Fruit fly (Drosophila melanogaster) whole organism, embryonic: Measurements from ENCODE around the gene CG13894.
A peak's percentile ranks its signal among the peaks of the same experiment; 100 is the strongest.

Experiments
- Antp ChIP-seq: fragments of 200-800 bp; sonication (Bioruptor generic); optimal IDR thresholded peaks from 3 replicates; lab custom pipeline; 2016; ENCODE audit warnings: missing biosample characterization, missing genetic modification characterization
- Bteb2 ChIP-seq: fragments of 200-800 bp; sonication (Bioruptor generic); optimal IDR thresholded peaks from 2 replicates; lab custom pipeline; 2016; ENCODE audit warnings: missing biosample characterization, missing genetic modification characterization
- CG12659 ChIP-seq: fragments of 200-800 bp; sonication (Bioruptor generic); optimal IDR thresholded peaks from 3 replicates; lab custom pipeline; 2017; ENCODE audit warnings: mild to moderate bottlenecking, missing biosample characterization, missing genetic modification reagents, missing genetic modification characterization
- CG12769 ChIP-seq: fragments of 200-800 bp; sonication (Bioruptor generic); optimal IDR thresholded peaks from 2 replicates; lab custom pipeline; 2019; ENCODE audit warnings: missing biosample characterization, mild to moderate bottlenecking, missing genetic modification characterization, moderate library complexity
- CG13775 ChIP-seq: fragments of 200-800 bp; sonication (Bioruptor generic); optimal IDR thresholded peaks from 3 replicates; lab custom pipeline; 2017; ENCODE audit warnings: missing biosample characterization, mild to moderate bottlenecking, missing genetic modification characterization
- CG15269 ChIP-seq: fragments of 200-800 bp; sonication (Bioruptor generic); optimal IDR thresholded peaks from 2 replicates; lab custom pipeline; 2018; ENCODE audit warnings: missing biosample characterization, mild to moderate bottlenecking, missing genetic modification characterization, moderate library complexity
- CG17186 ChIP-seq: fragments of 200-800 bp; sonication (Bioruptor generic); optimal IDR thresholded peaks from 3 replicates; lab custom pipeline; 2017; ENCODE audit warnings: missing biosample characterization, missing genetic modification reagents, missing genetic modification characterization
- CG17328 ChIP-seq: fragments of 200-800 bp; sonication (Bioruptor generic); IDR thresholded peaks from 2 replicates; pipeline ENCODE4 v1.3.6; 2022; ENCODE audit warnings: missing biosample characterization, missing genetic modification characterization
- CG18599 ChIP-seq: fragments of 200-800 bp; sonication (Bioruptor generic); optimal IDR thresholded peaks from 3 replicates; lab custom pipeline; 2017; ENCODE audit warnings: missing biosample characterization, missing genetic modification characterization, mild to moderate bottlenecking, moderate library complexity, missing genetic modification reagents
- CG18764 ChIP-seq: fragments of 200-800 bp; sonication (Bioruptor generic); optimal IDR thresholded peaks from 3 replicates; lab custom pipeline; 2016; ENCODE audit warnings: missing biosample characterization, missing genetic modification characterization
- CG2120 ChIP-seq: fragments of 200-800 bp; sonication (Bioruptor generic); optimal IDR thresholded peaks from 3 replicates; lab custom pipeline; 2016; ENCODE audit warnings: missing biosample characterization, missing genetic modification characterization
- CG3995 ChIP-seq: fragments of 200-800 bp; sonication (Bioruptor generic); optimal IDR thresholded peaks from 3 replicates; lab custom pipeline; 2016; ENCODE audit warnings: missing biosample characterization, missing genetic modification characterization
- CG4360 ChIP-seq: fragments of 200-800 bp; sonication (Bioruptor generic); IDR thresholded peaks from 2 replicates; pipeline ENCODE4 v1.3.6; 2022; ENCODE audit warnings: missing biosample characterization, missing genetic modification characterization
- CG6254 ChIP-seq: fragments of 200-800 bp; sonication (Bioruptor generic); optimal IDR thresholded peaks from 3 replicates; lab custom pipeline; 2017; ENCODE audit warnings: mild to moderate bottlenecking, missing biosample characterization, missing genetic modification reagents, missing genetic modification characterization
- CG6689 ChIP-seq: fragments of 200-800 bp; sonication (Bioruptor generic); IDR thresholded peaks from 2 replicates; pipeline ENCODE4 v1.3.6; 2022; ENCODE audit warnings: missing biosample characterization, missing genetic modification characterization
- CG7839 ChIP-seq: fragments of 200-800 bp; sonication (Bioruptor generic); optimal IDR thresholded peaks from 3 replicates; lab custom pipeline; 2018; ENCODE audit warnings: missing biosample characterization, mild to moderate bottlenecking, missing genetic modification characterization, moderate library complexity
- CG9215 ChIP-seq: fragments of 200-800 bp; sonication (Bioruptor generic); IDR thresholded peaks from 2 replicates; pipeline ENCODE4 v1.3.6; 2022; ENCODE audit warnings: missing biosample characterization, missing genetic modification characterization
- Drgx ChIP-seq: fragments of 200-800 bp; sonication (Bioruptor generic); IDR thresholded peaks from 2 replicates; pipeline ENCODE4 v1.3.6; 2022; ENCODE audit warnings: missing biosample characterization, missing genetic modification characterization
- E2f1 ChIP-seq: fragments of 200-800 bp; sonication (Bioruptor generic); IDR thresholded peaks from 2 replicates; pipeline ENCODE4 v1.3.6; 2022; ENCODE audit warnings: missing biosample characterization, missing genetic modification characterization
- E2f2 ChIP-seq: fragments of 200-800 bp; sonication (Bioruptor generic); IDR thresholded peaks from 2 replicates; pipeline ENCODE4 v1.3.6; 2022; ENCODE audit warnings: missing biosample characterization, missing genetic modification characterization
- Elba2 ChIP-seq: fragments of 200-800 bp; sonication (Bioruptor generic); optimal IDR thresholded peaks from 3 replicates; lab custom pipeline; 2016; ENCODE audit warnings: missing biosample characterization, missing genetic modification characterization
- H15 ChIP-seq: fragments of 200-800 bp; sonication (Bioruptor generic); IDR thresholded peaks from 3 replicates; pipeline ENCODE4 v1.3.6; 2022; ENCODE audit warnings: missing biosample characterization, missing genetic modification characterization
- Hmr ChIP-seq: fragments of 200-800 bp; sonication (Bioruptor generic); optimal IDR thresholded peaks from 3 replicates; lab custom pipeline; 2017; ENCODE audit warnings: mild to moderate bottlenecking, missing biosample characterization, missing genetic modification reagents, missing genetic modification characterization
- Hr39 ChIP-seq: fragments of >200 bp; optimal IDR thresholded peaks from 2 replicates; lab custom pipeline; 2017
- Kr ChIP-seq: fragments of 200-800 bp; sonication (Bioruptor generic); optimal IDR thresholded peaks from 2 replicates; lab custom pipeline; 2017; ENCODE audit warnings: missing biosample characterization, mild to moderate bottlenecking, missing genetic modification characterization
- MBD-R2 ChIP-seq: fragments of 200-800 bp; sonication (Bioruptor generic); IDR thresholded peaks from 2 replicates; pipeline ENCODE4 v1.3.6; 2022; ENCODE audit warnings: missing biosample characterization, missing genetic modification characterization
- MESR4 ChIP-seq: fragments of 200-800 bp; sonication (Bioruptor generic); optimal IDR thresholded peaks from 2 replicates; lab custom pipeline; 2018; ENCODE audit warnings: missing biosample characterization, mild to moderate bottlenecking, missing genetic modification characterization, moderate library complexity
- Mad ChIP-seq: fragments of 200-800 bp; sonication (Bioruptor generic); optimal IDR thresholded peaks from 2 replicates; lab custom pipeline; 2016; ENCODE audit warnings: missing biosample characterization, missing genetic modification characterization
- Meics ChIP-seq: fragments of 200-800 bp; sonication (Bioruptor generic); optimal IDR thresholded peaks from 2 replicates; lab custom pipeline; 2017; ENCODE audit warnings: missing biosample characterization, mild to moderate bottlenecking, missing genetic modification characterization
- ara ChIP-seq: fragments of 200-800 bp; sonication (Bioruptor generic); IDR thresholded peaks from 2 replicates; pipeline ENCODE4 v1.3.6; 2022; ENCODE audit warnings: missing biosample characterization, missing genetic modification characterization
- ase ChIP-seq: fragments of 200-800 bp; sonication (Bioruptor generic); IDR thresholded peaks from 3 replicates; pipeline ENCODE4 v1.3.6; 2022; ENCODE audit warnings: missing biosample characterization, missing genetic modification characterization
- crol ChIP-seq: fragments of 200-800 bp; sonication (Bioruptor generic); IDR thresholded peaks from 2 replicates; pipeline ENCODE4 v1.3.6; 2022; ENCODE audit warnings: missing biosample characterization, missing genetic modification characterization
- cwo ChIP-seq: fragments of 200-800 bp; sonication (Bioruptor generic); optimal IDR thresholded peaks from 3 replicates; lab custom pipeline; 2017; ENCODE audit warnings: missing biosample characterization, missing genetic modification characterization, mild to moderate bottlenecking, moderate library complexity, missing genetic modification reagents
- dysf ChIP-seq: fragments of 200-800 bp; sonication (Bioruptor generic); IDR thresholded peaks from 3 replicates; pipeline ENCODE4 v1.3.6; 2022; ENCODE audit warnings: missing biosample characterization, missing genetic modification characterization
- exex ChIP-seq: fragments of 200-800 bp; sonication (Bioruptor generic); optimal IDR thresholded peaks from 4 replicates; lab custom pipeline; 2018; ENCODE audit warnings: missing biosample characterization, mild to moderate bottlenecking, missing genetic modification characterization, moderate library complexity
- gcm ChIP-seq: fragments of 200-800 bp; sonication (Bioruptor generic); optimal IDR thresholded peaks from 2 replicates; lab custom pipeline; 2019; ENCODE audit warnings: missing biosample characterization, mild to moderate bottlenecking, missing genetic modification characterization, moderate library complexity
- gem ChIP-seq: fragments of 200-800 bp; sonication (Bioruptor generic); optimal IDR thresholded peaks from 2 replicates; lab custom pipeline; 2019; ENCODE audit warnings: missing biosample characterization, mild to moderate bottlenecking, missing genetic modification characterization, moderate library complexity
- grau ChIP-seq: fragments of 200-800 bp; optimal IDR thresholded peaks from 3 replicates; lab custom pipeline; 2019; ENCODE audit warnings: missing biosample characterization, mild to moderate bottlenecking, missing genetic modification characterization, moderate library complexity
- gsb-n ChIP-seq: fragments of 200-800 bp; sonication (Bioruptor generic); optimal IDR thresholded peaks from 3 replicates; lab custom pipeline; 2018; ENCODE audit warnings: missing biosample characterization, mild to moderate bottlenecking, missing genetic modification characterization
- lmd ChIP-seq: fragments of 200-800 bp; sonication (Bioruptor generic); IDR thresholded peaks from 2 replicates; pipeline ENCODE4 v1.3.6; 2022; ENCODE audit warnings: missing biosample characterization, missing genetic modification characterization
- maf-S ChIP-seq: fragments of 200-800 bp; sonication (Bioruptor generic); optimal IDR thresholded peaks from 2 replicates; lab custom pipeline; 2016; ENCODE audit warnings: missing biosample characterization, missing genetic modification characterization
- mld ChIP-seq: fragments of 200-800 bp; sonication (Bioruptor generic); IDR thresholded peaks from 3 replicates; pipeline ENCODE4 v1.3.6; 2022; ENCODE audit warnings: missing biosample characterization, missing genetic modification characterization; ENCODE audit not compliant: partially characterized antibody
- schlank ChIP-seq: fragments of 200-800 bp; sonication (Bioruptor generic); optimal IDR thresholded peaks from 2 replicates; lab custom pipeline; 2018; ENCODE audit warnings: missing biosample characterization, mild to moderate bottlenecking, missing genetic modification characterization
- so ChIP-seq: fragments of 200-800 bp; sonication (Bioruptor generic); IDR thresholded peaks from 3 replicates; pipeline ENCODE4 v1.3.6; 2022; ENCODE audit warnings: missing biosample characterization, missing genetic modification characterization
- sr ChIP-seq: fragments of 200-800 bp; sonication (Bioruptor generic); IDR thresholded peaks from 3 replicates; pipeline ENCODE4 v1.3.6; 2022; ENCODE audit warnings: missing biosample characterization, missing genetic modification characterization
- tap ChIP-seq: fragments of 200-800 bp; optimal IDR thresholded peaks from 3 replicates; lab custom pipeline; 2019; ENCODE audit warnings: missing biosample characterization, mild to moderate bottlenecking, missing genetic modification characterization, moderate library complexity
- tin ChIP-seq: fragments of 200-800 bp; sonication (Bioruptor generic); optimal IDR thresholded peaks from 3 replicates; lab custom pipeline; 2016; ENCODE audit warnings: missing biosample characterization, missing genetic modification characterization
- tna ChIP-seq: fragments of 200-800 bp; sonication (Bioruptor generic); IDR thresholded peaks from 2 replicates; pipeline ENCODE4 v1.3.6; 2022; ENCODE audit warnings: missing biosample characterization, missing genetic modification characterization; ENCODE audit not compliant: partially characterized antibody
- zfh2 ChIP-seq: fragments of 200-800 bp; sonication (Bioruptor generic); optimal IDR thresholded peaks from 2 replicates; lab custom pipeline; 2016; ENCODE audit warnings: missing biosample characterization, missing genetic modification characterization

The CG13894 gene

DNA sequence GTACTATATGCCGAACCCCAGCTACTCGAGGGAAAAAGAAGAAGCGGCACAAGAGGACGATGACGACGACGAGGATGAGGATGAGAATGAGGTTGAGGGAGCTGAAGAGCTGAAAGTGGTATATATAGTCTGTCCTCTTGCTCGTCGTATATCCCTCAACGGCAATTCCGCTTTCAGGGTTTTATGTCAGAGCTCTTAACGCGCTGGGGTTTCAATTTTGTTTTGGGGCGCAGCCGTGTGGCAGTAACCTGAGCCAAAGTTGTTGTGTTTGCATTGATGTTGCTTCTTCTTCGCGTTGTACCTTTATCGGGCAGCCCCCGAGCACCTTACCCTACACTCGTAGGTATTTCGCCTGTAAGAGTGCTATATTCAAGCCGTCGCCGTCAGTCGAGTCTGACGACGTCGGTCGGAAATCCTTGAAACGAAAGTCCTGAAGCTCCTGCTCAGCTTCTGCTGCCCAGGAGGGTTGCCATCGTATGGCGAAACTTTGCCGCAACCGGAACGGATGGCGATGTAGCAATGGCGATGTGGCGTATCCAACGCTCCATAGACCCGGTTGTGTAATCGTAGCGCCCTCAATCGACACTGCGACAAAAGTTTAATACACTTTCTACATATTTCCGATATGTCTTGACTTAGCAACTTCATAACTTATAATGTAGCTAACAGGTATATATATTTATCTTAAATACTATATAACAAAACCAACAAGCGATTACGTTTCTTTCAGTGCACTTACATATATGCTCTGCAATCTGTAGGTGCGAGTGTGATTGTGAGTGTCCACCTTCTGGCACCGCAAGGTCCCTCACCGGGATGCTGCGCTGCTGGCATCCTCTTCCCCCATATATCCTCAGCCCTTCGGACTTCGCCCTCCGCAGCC, 6.0 kb upstream of the CG13894 start (continued):
- 0 out of 2 replicates have a peak, but pooled peaks have one; percentile 35 for TF ChIP-seq lmd (GFP tag; lab: Robert Waterston, UW)
- no peak for TF ChIP-seq CG18764 (GFP tag; lab: Kevin White, UChicago)
- TF ChIP-seq CG4360: no peak
- TF ChIP-seq gem (tag; lab: Kevin White, UChicago): peak; percentile 53
- peak; percentile 61; the same call in 1 of the 3 replicates for TF ChIP-seq ase
- no peak for TF ChIP-seq MBD-R2
- TF ChIP-seq Antp (GFP tag; lab: Kevin White, UChicago): no peak
- TF ChIP-seq E2f1 (GFP tag; lab: Robert Waterston, UW): 0 out of 2 replicates have a peak, but pooled peaks have one; percentile 31
- TF ChIP-seq CG12769 (tag; lab: Kevin White, UChicago): peak; percentile 40
- peak; percentile 63 for TF ChIP-seq CG18599 (GFP tag; lab: Kevin White, UChicago)
- no peak for TF ChIP-seq CG13775 (GFP tag; lab: Kevin White, UChicago)
- TF ChIP-seq CG15269 (tag; lab: Kevin White, UChicago): no peak
- TF ChIP-seq Meics: peak; percentile 26
- TF ChIP-seq Drgx (GFP tag; lab: Robert Waterston, UW): peak; percentile 48
- peak; percentile 34 for TF ChIP-seq CG7839 (tag; lab: Kevin White, UChicago)
- no peak for TF ChIP-seq maf-S (GFP tag; lab: Kevin White, UChicago)
- TF ChIP-seq CG12659: no peak
- 0 out of 2 replicates have a peak, but pooled peaks have one; percentile 6 for TF ChIP-seq crol
- TF ChIP-seq CG17186: no peak
- peak; percentile 60 for TF ChIP-seq CG6689
- no peak for TF ChIP-seq MESR4 (GFP tag; lab: Kevin White, UChicago)
- TF ChIP-seq tna (GFP tag; lab: Robert Waterston, UW): no peak
- TF ChIP-seq gsb-n: no peak
- TF ChIP-seq schlank (tag; lab: Kevin White, UChicago): no peak
- peak; percentile 58; the same call in 1 of the 2 replicates for TF ChIP-seq CG17328 (GFP tag; lab: Robert Waterston, UW)
- 0 out of 3 replicates have a peak, but pooled peaks have one; percentile 34 for TF ChIP-seq H15 (GFP tag; lab: Robert Waterston, UW)
- TF ChIP-seq CG9215: peak; percentile 22; the same call in 1 of the 2 replicates
- 0 out of 2 replicates have a peak, but pooled peaks have one; percentile 7 for TF ChIP-seq E2f2 (GFP tag; lab: Robert Waterston, UW)
- TF ChIP-seq Elba2 (GFP tag; lab: Kevin White, UChicago): no peak
- TF ChIP-seq grau (tag; lab: Kevin White, UChicago): peak; percentile 10
- no peak for TF ChIP-seq CG6254 (GFP tag; lab: Kevin White, UChicago)
- no peak for TF ChIP-seq mld (GFP tag; lab: Robert Waterston, UW)
- TF ChIP-seq cwo: peak; percentile 34
- TF ChIP-seq gcm (GFP tag; lab: Kevin White, UChicago): no peak
- TF ChIP-seq sr (GFP tag; lab: Robert Waterston, UW): no peak
- TF ChIP-seq CG3995: no peak
- no peak for TF ChIP-seq exex (tag; lab: Kevin White, UChicago)
- TF ChIP-seq Bteb2 (GFP tag; lab: Kevin White, UChicago): no peak
- TF ChIP-seq zfh2 (GFP tag; lab: Kevin White, UChicago): no peak
- TF ChIP-seq dysf: peak; percentile 56
- TF ChIP-seq Hr39 (lab: Kevin White, UChicago): no peak
- TF ChIP-seq Kr (GFP tag; lab: Kevin White, UChicago): no peak
- 0 out of 3 replicates have a peak, but pooled peaks have one; percentile 32 for TF ChIP-seq so (GFP tag; lab: Robert Waterston, UW)
- TF ChIP-seq ara: peak; percentile 56; the same call in 1 of the 2 replicates
- peak; percentile 35 for TF ChIP-seq Hmr
- no peak for TF ChIP-seq Mad (GFP tag; lab: Kevin White, UChicago)
- peak; percentile 15 for TF ChIP-seq tin
- peak; percentile 28 for TF ChIP-seq CG2120
- no peak for TF ChIP-seq tap
